Worm (Caenorhabditis elegans) whole organism, young adult: Measurements from ENCODE around the gene col-36.

ENCODE experiments used
- B0019.2 ChIP-seq: fragments of 200-800 bp; sonication (Bioruptor generic); conservative IDR thresholded peaks from 2 replicates; pipeline ENCODE4 v1.3.6; 2022; ENCODE audit warnings: missing genetic modification reagents, missing genetic modification characterization, missing compliant biosample characterization
- C06A6.2 ChIP-seq: fragments of 200-800 bp; sonication (Bioruptor generic); conservative IDR thresholded peaks from 2 replicates; pipeline ENCODE4 v1.3.6; 2022; ENCODE audit warnings: missing genetic modification characterization, missing compliant biosample characterization
- C17E4.6 ChIP-seq: fragments of 200-800 bp; sonication (Bioruptor generic); IDR thresholded peaks from 2 replicates; pipeline ENCODE4 v1.3.6; 2022; ENCODE audit warnings: missing genetic modification reagents, missing genetic modification characterization, missing compliant biosample characterization
- D2030.7 ChIP-seq: fragments of 200-800 bp; sonication (Bioruptor generic); IDR thresholded peaks from 2 replicates; pipeline ENCODE4 v1.3.6; 2022; ENCODE audit warnings: missing genetic modification reagents, missing genetic modification characterization, missing compliant biosample characterization
- F39B2.1 ChIP-seq: fragments of 200-800 bp; sonication (Bioruptor generic); IDR thresholded peaks from 2 replicates; pipeline ENCODE4 v1.3.6; 2022; ENCODE audit warnings: missing genetic modification reagents, missing genetic modification characterization, missing compliant biosample characterization
- F57A8.1 ChIP-seq: fragments of 200-800 bp; sonication (Bioruptor generic); optimal IDR thresholded peaks from 2 replicates; lab custom pipeline; 2018; ENCODE audit warnings: mild to moderate bottlenecking, missing genetic modification characterization, moderate library complexity, missing compliant biosample characterization
- K12H6.12 ChIP-seq: fragments of 200-800 bp; sonication (Bioruptor generic); optimal IDR thresholded peaks from 2 replicates; lab custom pipeline; 2018; ENCODE audit warnings: mild to moderate bottlenecking, missing genetic modification characterization, missing compliant biosample characterization
- T26A5.8 ChIP-seq: sonication (generic microtip); optimal IDR thresholded peaks from 2 replicates; lab custom pipeline; 2016; ENCODE audit warnings: missing genetic modification characterization, missing compliant biosample characterization
- Y53G8AR.9 ChIP-seq: fragments of 200-800 bp; sonication (Bioruptor generic); conservative IDR thresholded peaks from 2 replicates; pipeline ENCODE4 v1.3.6; 2022; ENCODE audit warnings: missing genetic modification reagents, missing genetic modification characterization, missing compliant biosample characterization
- Y56A3A.18 ChIP-seq: fragments of 200-800 bp; sonication (Bioruptor generic); IDR thresholded peaks from 2 replicates; pipeline ENCODE4 v1.3.6; 2022; ENCODE audit warnings: missing genetic modification reagents, missing genetic modification characterization, missing compliant biosample characterization
- atf-7 ChIP-seq: sonication (generic microtip); optimal IDR thresholded peaks from 2 replicates; lab custom pipeline; 2017; ENCODE audit warnings: mild to moderate bottlenecking, missing genetic modification characterization, missing compliant biosample characterization
- ccch-3 ChIP-seq: fragments of 200-800 bp; sonication (Bioruptor generic); optimal IDR thresholded peaks from 2 replicates; lab custom pipeline; 2018; ENCODE audit warnings: mild to moderate bottlenecking, missing genetic modification characterization, missing compliant biosample characterization
- cebp-2 ChIP-seq: fragments of 200-800 bp; sonication (Bioruptor generic); IDR thresholded peaks from 2 replicates; pipeline ENCODE4 v1.3.6; 2022; ENCODE audit warnings: missing genetic modification characterization, missing compliant biosample characterization
- efl-1 ChIP-seq: fragments of 150-350 bp; optimal IDR thresholded peaks from 2 replicates; lab custom pipeline; 2014; ENCODE audit warnings: missing biosample characterization, missing genetic modification reagents, missing genetic modification characterization
- gei-17 ChIP-seq: fragments of 200-800 bp; sonication (Bioruptor generic); optimal IDR thresholded peaks from 2 replicates; lab custom pipeline; 2018; ENCODE audit warnings: mild to moderate bottlenecking, missing genetic modification characterization, missing compliant biosample characterization
- hlh-26 ChIP-seq: fragments of 200-800 bp; sonication (Bioruptor generic); conservative IDR thresholded peaks from 2 replicates; pipeline ENCODE4 v1.3.6; 2022; ENCODE audit warnings: missing genetic modification reagents, missing genetic modification characterization, missing compliant biosample characterization
- hmg-20 ChIP-seq: fragments of 200-800 bp; sonication (Bioruptor generic); IDR thresholded peaks from 2 replicates; pipeline ENCODE4 v1.3.6; 2022; ENCODE audit warnings: missing genetic modification reagents, missing genetic modification characterization, missing compliant biosample characterization
- hrde-1 ChIP-seq: sonication (generic microtip); optimal IDR thresholded peaks from 2 replicates; lab custom pipeline; 2016; ENCODE audit warnings: missing genetic modification characterization, mild to moderate bottlenecking, missing compliant biosample characterization, moderate library complexity, missing genotype, missing genetic modification reagents, borderline replicate concordance
- hsf-1 ChIP-seq: fragments of 200-800 bp; sonication (Bioruptor generic); IDR thresholded peaks from 2 replicates; pipeline ENCODE4 v1.3.6; 2022; ENCODE audit warnings: missing genetic modification reagents, missing genetic modification characterization, missing compliant biosample characterization
- lag-1 ChIP-seq: fragments of 200-800 bp; sonication (Bioruptor generic); IDR thresholded peaks from 2 replicates; pipeline ENCODE4 v1.3.6; 2022; ENCODE audit warnings: missing genetic modification reagents, missing genetic modification characterization, missing compliant biosample characterization
- lin-26 ChIP-seq: fragments of 200-800 bp; sonication (Bioruptor generic); IDR thresholded peaks from 2 replicates; pipeline ENCODE4 v1.3.6; 2022; ENCODE audit warnings: missing genetic modification reagents, missing genetic modification characterization, missing compliant biosample characterization
- lin-35 ChIP-seq, 3 experiments: fragments of 150-350 bp in 2 of 3; sonication (generic microtip) in 1 of 3; optimal IDR thresholded peaks; 2 replicates each; lab custom pipeline; 2014 to 2018; ENCODE audit warnings: missing biosample characterization in 3 of 3, missing genetic modification characterization in 3 of 3, missing genetic modification reagents in 3 of 3
- lin-40 ChIP-seq: sonication (generic microtip); optimal IDR thresholded peaks from 2 replicates; lab custom pipeline; 2016; ENCODE audit warnings: missing genetic modification characterization, mild to moderate bottlenecking, missing compliant biosample characterization, missing genotype, missing genetic modification reagents
- lin-54 ChIP-seq: fragments of 200-800 bp; sonication (Bioruptor generic); optimal IDR thresholded peaks from 2 replicates; lab custom pipeline; 2018; ENCODE audit warnings: mild to moderate bottlenecking, missing genetic modification characterization, missing compliant biosample characterization
- lir-1 ChIP-seq: fragments of 200-800 bp; sonication (Bioruptor generic); conservative IDR thresholded peaks from 2 replicates; pipeline ENCODE4 v1.3.6; 2022; ENCODE audit warnings: missing genetic modification reagents, missing genetic modification characterization, missing compliant biosample characterization
- lsl-1 ChIP-seq: fragments of 200-800 bp; sonication (Bioruptor generic); optimal IDR thresholded peaks from 2 replicates; lab custom pipeline; 2018; ENCODE audit warnings: mild to moderate bottlenecking, missing genetic modification characterization, moderate library complexity, missing compliant biosample characterization
- madf-10 ChIP-seq: sonication (generic microtip); optimal IDR thresholded peaks from 2 replicates; lab custom pipeline; 2016; ENCODE audit warnings: mild to moderate bottlenecking, missing genetic modification characterization, missing compliant biosample characterization
- madf-3 ChIP-seq: fragments of 200-800 bp; sonication (Bioruptor generic); IDR thresholded peaks from 2 replicates; pipeline ENCODE4 v1.3.6; 2022; ENCODE audit warnings: missing genetic modification reagents, missing genetic modification characterization, missing compliant biosample characterization
- madf-6 ChIP-seq: fragments of 200-800 bp; sonication (Bioruptor generic); IDR thresholded peaks from 2 replicates; pipeline ENCODE4 v1.3.6; 2022; ENCODE audit warnings: missing genetic modification reagents, missing genetic modification characterization, missing compliant biosample characterization
- nfya-2 ChIP-seq: fragments of 200-800 bp; sonication (Bioruptor generic); IDR thresholded peaks from 2 replicates; pipeline ENCODE4 v1.3.6; 2022; ENCODE audit warnings: missing genetic modification reagents, missing genetic modification characterization, missing compliant biosample characterization
- nfyb-1 ChIP-seq: fragments of 200-800 bp; sonication (Bioruptor generic); IDR thresholded peaks from 2 replicates; pipeline ENCODE4 v1.3.6; 2022; ENCODE audit warnings: missing genetic modification reagents, missing genetic modification characterization, missing compliant biosample characterization
- nhr-179 ChIP-seq: sonication (generic microtip); optimal IDR thresholded peaks from 2 replicates; lab custom pipeline; 2016; ENCODE audit warnings: mild to moderate bottlenecking, missing genetic modification characterization, missing compliant biosample characterization
- pha-4 ChIP-seq: fragments of 150-350 bp; sonication (generic microtip); optimal IDR thresholded peaks from 2 replicates; lab custom pipeline; 2014; ENCODE audit warnings: missing biosample characterization, missing genetic modification reagents, missing genetic modification characterization
- rpc-1 ChIP-seq, 2 experiments: fragments of 150-350 bp in 1 of 2; sonication (generic microtip) in 1 of 2; optimal IDR thresholded peaks; 2 replicates each; lab custom pipeline; 2014 to 2018; ENCODE audit warnings: missing biosample characterization in 1 of 2, missing genetic modification characterization in 1 of 2, missing genetic modification reagents in 1 of 2, missing genotype in 1 of 2
- sdz-38 ChIP-seq: sonication (generic microtip); optimal IDR thresholded peaks from 2 replicates; lab custom pipeline; 2016; ENCODE audit warnings: missing genotype, missing genetic modification characterization, missing compliant biosample characterization
- snpc-1.3 ChIP-seq: sonication (generic microtip); optimal IDR thresholded peaks from 2 replicates; lab custom pipeline; 2017; ENCODE audit warnings: missing genetic modification characterization, mild to moderate bottlenecking, missing compliant biosample characterization, antibody characterized with exemption, moderate library complexity, missing genotype, missing genetic modification reagents; ENCODE audit not compliant: insufficient read depth
- snpc-3.4 ChIP-seq: sonication (generic microtip); optimal IDR thresholded peaks from 2 replicates; lab custom pipeline; 2017; ENCODE audit warnings: missing genetic modification characterization, mild to moderate bottlenecking, missing compliant biosample characterization, antibody characterized with exemption, moderate library complexity, missing genotype, missing genetic modification reagents
- snpc-4 ChIP-seq, 5 experiments: fragments of 150-350 bp in 1 of 5; sonication (generic microtip) in 4 of 5; optimal IDR thresholded peaks; 2 replicates each; lab custom pipeline; 2014 to 2018; ENCODE audit warnings: missing genetic modification characterization in 5 of 5, missing biosample characterization in 3 of 5, antibody characterized with exemption in 2 of 5, mild to moderate bottlenecking in 2 of 5, missing compliant biosample characterization in 2 of 5, missing genotype in 2 of 5, moderate library complexity in 2 of 5, missing genetic modification reagents in 1 of 5
- sptf-2 ChIP-seq: fragments of 200-800 bp; sonication (Bioruptor generic); optimal IDR thresholded peaks from 2 replicates; lab custom pipeline; 2018; ENCODE audit warnings: mild to moderate bottlenecking, missing genetic modification characterization, missing compliant biosample characterization
- tbx-9 ChIP-seq: sonication (generic microtip); optimal IDR thresholded peaks from 2 replicates; lab custom pipeline; 2016; ENCODE audit warnings: borderline replicate concordance, missing genetic modification characterization, inconsistent platforms, missing compliant biosample characterization
- tlf-1 ChIP-seq: fragments of 200-800 bp; sonication (Bioruptor generic); optimal IDR thresholded peaks from 2 replicates; lab custom pipeline; 2018; ENCODE audit warnings: mild to moderate bottlenecking, missing genetic modification characterization, missing compliant biosample characterization
- unc-130 ChIP-seq: sonication (generic microtip); optimal IDR thresholded peaks from 2 replicates; lab custom pipeline; 2016; ENCODE audit warnings: missing genetic modification reagents, missing genetic modification characterization, missing compliant biosample characterization
- xnd-1 ChIP-seq: sonication (generic microtip); optimal IDR thresholded peaks from 2 replicates; lab custom pipeline; 2016; ENCODE audit warnings: missing genotype, missing genetic modification reagents, missing genetic modification characterization, missing compliant biosample characterization
- zfh-2 ChIP-seq: fragments of 200-800 bp; sonication (Bioruptor generic); conservative IDR thresholded peaks from 2 replicates; pipeline ENCODE4 v1.3.6; 2022; ENCODE audit warnings: missing genetic modification reagents, missing genetic modification characterization, missing compliant biosample characterization
- ztf-18 ChIP-seq: sonication (generic microtip); optimal IDR thresholded peaks from 2 replicates; lab custom pipeline; 2016; ENCODE audit warnings: missing genotype, mild to moderate bottlenecking, missing genetic modification characterization, missing compliant biosample characterization
- ztf-26 ChIP-seq: sonication (generic microtip); optimal IDR thresholded peaks from 2 replicates; lab custom pipeline; 2017; ENCODE audit warnings: missing genetic modification characterization, missing compliant biosample characterization

The col-36 gene

ce11 chrII:7151969-7152631 lies 16.5 kb downstream of the col-36 start, which contains the start of gene fust-1 (continued):
- TF ChIP-seq lir-1 (GFP tag; lab: Robert Waterston, UW): peak; percentile 88
- peak; percentile 58 for TF ChIP-seq snpc-4 (GFP tag; optimal IDR thresholded peaks at IDR 0.05; lab: Kevin White, UChicago)
- peak; percentile 48 to 89 (median 86) for TF ChIP-seq snpc-4 (tag; optimal IDR thresholded peaks at IDR 0.05; lab: Kevin White, UChicago)
- peak; percentile 82 for TF ChIP-seq xnd-1 (tag; lab: Kevin White, UChicago)
- no peak for TF ChIP-seq zfh-2 (GFP tag; lab: Robert Waterston, UW)
- TF ChIP-seq cebp-2: 0 out of 2 replicates have a peak, but pooled peaks have one; percentile 60
- TF ChIP-seq lag-1 (GFP tag; lab: Robert Waterston, UW): no peak
- peak; percentile 88 for TF ChIP-seq ztf-26 (tag; lab: Kevin White, UChicago)
- TF ChIP-seq sptf-2: no peak
- TF ChIP-seq pha-4 (tag; lab: Kevin White, UChicago): peak; percentile 47
- peak; percentile 82; the same call in 1 of the 2 replicates for TF ChIP-seq F39B2.1 (GFP tag; lab: Robert Waterston, UW)
- TF ChIP-seq hlh-26 (GFP tag; lab: Robert Waterston, UW): no peak
- no peak for TF ChIP-seq nfya-2 (GFP tag; lab: Robert Waterston, UW)
- peak; percentile 84 for TF ChIP-seq atf-7
- peak; percentile 95 for TF ChIP-seq madf-6 (GFP tag; lab: Robert Waterston, UW)
- TF ChIP-seq gei-17 (GFP tag; lab: Kevin White, UChicago): peak; percentile 79
- peak; percentile 88 for TF ChIP-seq hsf-1 (GFP tag; lab: Robert Waterston, UW)
- TF ChIP-seq madf-10 (tag; lab: Kevin White, UChicago): peak; percentile 54
- TF ChIP-seq sdz-38 (tag; lab: Kevin White, UChicago): no peak
- peak; percentile 92 for TF ChIP-seq hmg-20 (GFP tag; lab: Robert Waterston, UW)
- no peak for TF ChIP-seq F57A8.1
- TF ChIP-seq lin-40 (tag; lab: Kevin White, UChicago): peak; percentile 97
- TF ChIP-seq hrde-1 (tag; lab: Kevin White, UChicago): peak; percentile 74
- peak in 2 of 3 experiments; percentile 80 to 93 for TF ChIP-seq lin-35 (GFP tag; optimal IDR thresholded peaks at IDR 0.05; lab: Kevin White, UChicago)
- TF ChIP-seq lin-54 (GFP tag; lab: Kevin White, UChicago): peak; percentile 96
- TF ChIP-seq unc-130 (GFP tag; lab: Kevin White, UChicago): peak; percentile 68
- peak; percentile 95 for TF ChIP-seq snpc-1.3
- TF ChIP-seq ztf-18: peak; percentile 100
- no peak for TF ChIP-seq ccch-3 (GFP tag; lab: Kevin White, UChicago)
- TF ChIP-seq lin-26 (GFP tag; lab: Robert Waterston, UW): peak; percentile 44; the same call in 1 of the 2 replicates
- peak; percentile 88 for TF ChIP-seq C06A6.2 (GFP tag; lab: Robert Waterston, UW)
- peak; percentile 69 for TF ChIP-seq B0019.2 (GFP tag; lab: Robert Waterston, UW)
- peak; percentile 87 for TF ChIP-seq Y56A3A.18
- peak; percentile 88 for TF ChIP-seq K12H6.12
- TF ChIP-seq snpc-3.4: peak; percentile 95
- no peak for TF ChIP-seq nhr-179 (tag; lab: Kevin White, UChicago)
- TF ChIP-seq D2030.7 (GFP tag; lab: Robert Waterston, UW): peak; percentile 89
- peak; percentile 95 for TF ChIP-seq tlf-1 (GFP tag; lab: Kevin White, UChicago)
- TF ChIP-seq efl-1 (GFP tag; lab: Kevin White, UChicago): peak; percentile 64
- TF ChIP-seq Y53G8AR.9 (GFP tag; lab: Robert Waterston, UW): peak; percentile 98
- TF ChIP-seq madf-3 (GFP tag; lab: Robert Waterston, UW): peak; percentile 95
- peak; percentile 80 for TF ChIP-seq C17E4.6 (GFP tag; lab: Robert Waterston, UW)
- peak; percentile 96 for TF ChIP-seq nfyb-1
- TF ChIP-seq T26A5.8 (tag; lab: Kevin White, UChicago): no peak
- TF ChIP-seq tbx-9: no peak
- peak; percentile 87 for TF ChIP-seq lsl-1 (GFP tag; lab: Kevin White, UChicago)
- no peak for TF ChIP-seq rpc-1 (optimal IDR thresholded peaks at IDR 0.05; lab: Kevin White, UChicago)
- no peak for TF ChIP-seq rpc-1 (tag; optimal IDR thresholded peaks at IDR 0.05; lab: Kevin White, UChicago)
